Worm (Caenorhabditis elegans): Measurements from ENCODE around the gene C29F9.8.
"Not testable (repeated sequence)": the region's sequence is repeated elsewhere in the genome, so short reads cannot be mapped to it uniquely, and the experiment has no call there.

DNA sequence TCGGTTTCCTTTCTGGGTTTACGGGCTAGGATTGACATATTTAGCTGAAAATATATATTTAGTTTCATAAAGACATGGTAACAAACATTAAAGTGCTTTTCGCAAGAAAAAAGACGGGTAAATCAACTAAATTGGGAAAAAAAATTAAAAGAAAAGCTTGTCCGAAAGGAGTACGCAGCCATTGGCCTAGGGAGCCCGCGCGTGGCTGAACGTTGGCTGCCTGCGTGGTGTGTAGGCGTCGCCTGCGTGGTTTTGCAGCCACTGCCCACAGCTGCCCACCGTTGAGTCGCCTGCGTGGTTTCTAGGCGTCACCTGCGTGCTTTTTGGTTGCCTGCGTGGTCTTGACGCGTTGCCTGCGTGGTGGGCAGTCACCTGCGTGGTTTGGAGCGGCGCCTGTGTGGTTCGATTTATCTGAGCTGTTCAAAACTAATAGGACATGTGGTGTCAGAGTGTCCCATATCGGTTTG lies 25.1 kb upstream of the C29F9.8 start, which contains the start of gene C29F9.12:
- TF ChIP-seq elt-1 (tag; optimal IDR thresholded peaks at IDR 0.05); ceh-82 (tag; optimal IDR thresholded peaks at IDR 0.05); skn-1 (tag; optimal IDR thresholded peaks at IDR 0.05); ZK546.5 (tag; optimal IDR thresholded peaks at IDR 0.05); aly-2 (tag; optimal IDR thresholded peaks at IDR 0.05); lin-13 (GFP tag; optimal IDR thresholded peaks at IDR 0.05); snpc-4 (tag; optimal IDR thresholded peaks at IDR 0.05); unc-55 (GFP tag; optimal IDR thresholded peaks at IDR 0.05); lin-39 (tag; optimal IDR thresholded peaks at IDR 0.05); ztf-4 (tag; optimal IDR thresholded peaks at IDR 0.05): not testable (repeated sequence)

Measured in whole organism, L2 larva.